Worm (Caenorhabditis elegans) whole organism, young adult: Measurements from ENCODE around the gene F31D4.5.

Experiments
- B0019.2 ChIP-seq: fragments of 200-800 bp; sonication (Bioruptor generic); conservative IDR thresholded peaks from 2 replicates; pipeline ENCODE4 v1.3.6; 2022; ENCODE audit warnings: missing genetic modification reagents, missing genetic modification characterization, missing compliant biosample characterization
- F23B12.7 ChIP-seq: sonication (generic microtip); optimal IDR thresholded peaks from 2 replicates; lab custom pipeline; 2017; ENCODE audit warnings: missing genetic modification characterization, mild to moderate bottlenecking, missing compliant biosample characterization, antibody characterized with exemption, moderate library complexity; ENCODE audit not compliant: insufficient read depth
- ama-1 ChIP-seq, 3 experiments: fragments of 150-350 bp in 1 of 3; sonication (generic microtip) in 2 of 3; optimal IDR thresholded peaks; 2 replicates each; lab custom pipeline; 2014 to 2018; ENCODE audit warnings: missing biosample characterization in 2 of 3, missing genetic modification characterization in 2 of 3, missing genetic modification reagents in 2 of 3
- madf-6 ChIP-seq: fragments of 200-800 bp; sonication (Bioruptor generic); IDR thresholded peaks from 2 replicates; pipeline ENCODE4 v1.3.6; 2022; ENCODE audit warnings: missing genetic modification reagents, missing genetic modification characterization, missing compliant biosample characterization
- mcd-1 ChIP-seq: fragments of 200-800 bp; sonication (Bioruptor generic); IDR thresholded peaks from 2 replicates; pipeline ENCODE4 v1.3.6; 2022; ENCODE audit warnings: missing genetic modification reagents, missing genetic modification characterization, missing compliant biosample characterization
- mxl-1 ChIP-seq: sonication (generic microtip); optimal IDR thresholded peaks from 2 replicates; lab custom pipeline; 2016; ENCODE audit warnings: missing genetic modification characterization, missing compliant biosample characterization
- nhr-90 ChIP-seq: sonication (generic microtip); optimal IDR thresholded peaks from 2 replicates; lab custom pipeline; 2016; ENCODE audit warnings: missing genotype, mild to moderate bottlenecking, missing genetic modification characterization, missing compliant biosample characterization
- pha-4 ChIP-seq: fragments of 150-350 bp; sonication (generic microtip); optimal IDR thresholded peaks from 2 replicates; lab custom pipeline; 2014; ENCODE audit warnings: missing biosample characterization, missing genetic modification reagents, missing genetic modification characterization
- sdz-38 ChIP-seq: sonication (generic microtip); optimal IDR thresholded peaks from 2 replicates; lab custom pipeline; 2016; ENCODE audit warnings: missing genotype, missing genetic modification characterization, missing compliant biosample characterization

- TF ChIP-seq mxl-1 (tag; lab: Kevin White, UChicago) = no peak
- TF ChIP-seq mcd-1 (GFP tag; lab: Robert Waterston, UW) = no peak
- TF ChIP-seq B0019.2 (GFP tag; lab: Robert Waterston, UW) = no peak
- TF ChIP-seq madf-6 (GFP tag; lab: Robert Waterston, UW) = no peak
- no peak for TF ChIP-seq nhr-90 (tag; lab: Kevin White, UChicago)
- TF ChIP-seq ama-1 (optimal IDR thresholded peaks at IDR 0.05; lab: Kevin White, UChicago) = no peak
- no peak for TF ChIP-seq ama-1 (GFP tag; optimal IDR thresholded peaks at IDR 0.05; lab: Kevin White, UChicago)
- TF ChIP-seq pha-4 (tag; lab: Kevin White, UChicago) = no peak
- no peak for TF ChIP-seq sdz-38 (tag; lab: Kevin White, UChicago)
- no peak for TF ChIP-seq F23B12.7 (tag; lab: Kevin White, UChicago)
Observed at ce11 chrV:20850580-20850979, 3.3 kb upstream of the F31D4.5 start, which contains the start of gene clec-264.
